Worm (Caenorhabditis elegans) whole organism, mixed stage, embryonic: ENCODE data around the gene str-106.

ENCODE experiments used
- bed-3 ChIP-seq: fragments of 200-800 bp; sonication (Bioruptor generic); optimal IDR thresholded peaks from 3 replicates; lab custom pipeline; 2018; ENCODE audit warnings: mild to moderate bottlenecking, missing genetic modification characterization, moderate library complexity, missing compliant biosample characterization
- ces-1 ChIP-seq: fragments of 150-350 bp; optimal IDR thresholded peaks from 2 replicates; lab custom pipeline; 2014; ENCODE audit warnings: missing biosample characterization, missing genetic modification reagents, missing genetic modification characterization
- ham-2 ChIP-seq: fragments of 200-800 bp; sonication (Bioruptor generic); optimal IDR thresholded peaks from 2 replicates; lab custom pipeline; 2018; ENCODE audit warnings: mild to moderate bottlenecking, missing genetic modification characterization, missing compliant biosample characterization
- lsy-2 ChIP-seq: fragments of 150-350 bp; optimal IDR thresholded peaks from 2 replicates; lab custom pipeline; 2014; ENCODE audit warnings: missing biosample characterization, missing genetic modification characterization
- mep-1 ChIP-seq: fragments of 150-350 bp; optimal IDR thresholded peaks from 2 replicates; lab custom pipeline; 2017; ENCODE audit warnings: missing biosample characterization, missing genetic modification reagents, missing genetic modification characterization, inconsistent platforms
- mls-2 ChIP-seq: sonication (generic microtip); optimal IDR thresholded peaks from 2 replicates; lab custom pipeline; 2016; ENCODE audit warnings: mild to moderate bottlenecking, missing genetic modification characterization, moderate library complexity, missing compliant biosample characterization
- nhr-237 ChIP-seq: fragments of 150-350 bp; optimal IDR thresholded peaks from 2 replicates; lab custom pipeline; 2014; ENCODE audit warnings: missing biosample characterization, missing genetic modification characterization
- nhr-28 ChIP-seq: fragments of 150-350 bp; optimal IDR thresholded peaks from 2 replicates; lab custom pipeline; 2014; ENCODE audit warnings: missing biosample characterization, missing genetic modification characterization
- snpc-4 ChIP-seq: fragments of 150-350 bp; optimal IDR thresholded peaks from 2 replicates; lab custom pipeline; 2014; ENCODE audit warnings: missing biosample characterization, missing genetic modification characterization
- unc-39 ChIP-seq: fragments of 150-350 bp; optimal IDR thresholded peaks from 2 replicates; lab custom pipeline; 2014; ENCODE audit warnings: missing biosample characterization, missing genetic modification characterization
- unc-62 ChIP-seq: fragments of 150-350 bp; optimal IDR thresholded peaks from 2 replicates; lab custom pipeline; 2014; ENCODE audit warnings: missing biosample characterization, missing genetic modification reagents, missing genetic modification characterization

DNA sequence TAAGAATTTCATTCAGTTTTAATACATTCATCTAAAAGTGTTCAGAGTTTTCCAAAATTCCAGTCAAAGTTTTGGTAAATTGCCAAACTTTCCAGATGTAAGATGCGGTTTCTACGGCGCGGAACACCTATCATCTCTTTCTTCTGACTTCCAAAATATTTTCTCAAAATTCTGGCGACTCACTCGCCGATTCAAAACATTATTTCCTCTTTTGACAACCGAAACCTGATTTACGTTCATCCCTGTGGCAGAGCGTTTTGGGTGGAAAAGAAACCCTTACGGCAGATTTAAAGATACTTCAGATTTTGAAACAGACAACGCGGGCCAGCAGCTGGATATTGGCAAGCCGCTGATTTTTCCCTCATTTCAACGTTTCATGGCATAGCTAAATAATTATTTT is 17.6 kb downstream of the str-106 start, which contains the start of gene F11A5.5:
- TF ChIP-seq unc-62 (no peak), ham-2 (GFP tag; lab: Kevin White, UChicago) (no peak), mls-2 (no peak), mep-1 (no peak), ces-1 (GFP tag; lab: Kevin White, UChicago) (no peak), unc-39 (tag; lab: Kevin White, UChicago) (no peak), nhr-237 (tag; lab: Kevin White, UChicago) (no peak), nhr-28 (tag; lab: Kevin White, UChicago) (no peak), snpc-4 (tag; lab: Kevin White, UChicago) (no peak), lsy-2 (tag; lab: Kevin White, UChicago) (no peak), bed-3 (GFP tag; lab: Kevin White, UChicago) (no peak)
